Fruit fly (Drosophila melanogaster): ENCODE results near the gene CG9837.

Gene CG9837

DNA sequence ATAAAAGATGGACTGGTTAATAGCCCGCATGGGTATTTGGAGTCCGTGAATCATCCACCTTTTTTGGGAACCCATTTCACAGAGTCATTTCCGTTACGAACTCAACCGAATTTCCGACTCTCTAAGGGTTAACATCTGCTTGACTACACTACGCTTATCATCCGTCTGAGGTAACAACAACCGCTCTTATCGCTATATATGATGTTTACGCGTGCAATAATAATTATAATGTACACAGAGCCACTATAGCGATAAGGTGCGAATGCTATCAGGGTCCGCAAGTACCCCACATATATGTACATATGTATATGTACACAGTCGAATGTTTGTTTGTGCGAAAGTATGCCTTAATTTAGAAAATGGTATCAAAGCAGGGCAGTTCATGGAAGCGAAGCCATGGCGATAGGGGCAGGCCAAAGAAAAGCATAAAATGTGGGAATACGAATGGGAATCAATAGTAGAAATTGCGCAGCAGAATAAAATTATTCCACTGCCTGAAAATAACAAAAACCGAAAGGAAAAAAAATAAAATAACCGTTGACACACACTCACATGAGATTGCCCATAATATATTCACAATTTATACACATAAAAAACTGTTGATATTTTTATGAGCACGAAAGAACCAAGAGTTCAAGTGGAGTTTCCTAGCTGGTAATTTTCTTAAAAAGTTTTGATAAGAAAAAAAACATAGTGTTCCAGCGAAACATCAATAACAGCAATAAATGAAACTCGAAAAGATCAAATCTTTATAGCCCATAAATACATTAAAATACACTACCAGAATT, 2.8 kb downstream of the CG9837 start (continued):
- 0 out of 3 replicates have a peak, but pooled peaks have one; percentile 11 for TF ChIP-seq CG8119 (GFP tag; IDR thresholded peaks at IDR 0.05)
- no peak for TF ChIP-seq dac (GFP tag; optimal IDR thresholded peaks at IDR 0.05)
- TF ChIP-seq fd59A (GFP tag; optimal IDR thresholded peaks at IDR 0.05) = no peak
- peak; percentile 26 for TF ChIP-seq CG10631 (GFP tag; optimal IDR thresholded peaks at IDR 0.05)
- TF ChIP-seq CG6792 (GFP tag; optimal IDR thresholded peaks at IDR 0.05) = peak; percentile 45
- peak; percentile 52 for TF ChIP-seq Lpt (GFP tag; optimal IDR thresholded peaks at IDR 0.05)
- peak; percentile 47 for TF ChIP-seq CG1621 (tag; optimal IDR thresholded peaks at IDR 0.05)
- TF ChIP-seq CG31627 (GFP tag; optimal IDR thresholded peaks at IDR 0.05) = no peak
- peak; percentile 11 for TF ChIP-seq achi (GFP tag; optimal IDR thresholded peaks at IDR 0.05)
- peak; percentile 98 for TF ChIP-seq fkh (GFP tag; optimal IDR thresholded peaks at IDR 0.05)
- no peak for TF ChIP-seq Eip93F (GFP tag; optimal IDR thresholded peaks at IDR 0.05)
- TF ChIP-seq Blimp-1 (GFP tag; optimal IDR thresholded peaks at IDR 0.05) = no peak
- TF ChIP-seq CG10669 (GFP tag; optimal IDR thresholded peaks at IDR 0.05) = peak; percentile 65
- no peak for TF ChIP-seq Sox15 (GFP tag; optimal IDR thresholded peaks at IDR 0.05)
- no peak for TF ChIP-seq topi (GFP tag; optimal IDR thresholded peaks at IDR 0.05)
- no peak for TF ChIP-seq svp (GFP tag)
- peak; percentile 59 for TF ChIP-seq CG8632 (GFP tag; optimal IDR thresholded peaks at IDR 0.05)
- no peak for TF ChIP-seq dsx (GFP tag; optimal IDR thresholded peaks at IDR 0.05; ENCODE audit: poor library complexity, severe bottlenecking)
- TF ChIP-seq CG15336 (GFP tag; IDR thresholded peaks at IDR 0.05) = peak; percentile 22; the same call in 1 of the 2 replicates
- peak; percentile 70; the same call in 1 of the 3 replicates for TF ChIP-seq eg (GFP tag; IDR thresholded peaks at IDR 0.05)
- TF ChIP-seq esn (GFP tag; optimal IDR thresholded peaks at IDR 0.05) = peak; percentile 47
- no peak for TF ChIP-seq lz (GFP tag; optimal IDR thresholded peaks at IDR 0.05)
- TF ChIP-seq CG7368 (GFP tag; optimal IDR thresholded peaks at IDR 0.05) = peak; percentile 43

DNA sequence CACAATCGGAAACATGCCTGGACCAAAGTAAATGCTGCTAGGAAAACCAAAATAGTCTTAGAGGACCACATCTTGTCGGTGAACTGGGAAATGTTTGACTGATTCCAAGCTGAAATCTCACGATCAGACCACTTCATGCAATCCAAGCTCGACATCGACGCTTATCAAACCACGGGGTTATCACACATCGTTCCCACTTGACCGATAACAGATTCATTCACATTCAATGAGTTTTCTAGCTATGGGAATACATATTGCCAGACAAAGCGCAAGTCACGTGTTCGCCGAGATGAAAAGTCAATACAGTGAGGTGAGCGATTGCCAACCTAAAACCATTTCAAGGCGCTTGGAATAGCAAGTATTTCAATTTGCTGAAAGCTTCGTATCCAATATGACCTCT, 3.7 kb downstream of the CG9837 start:
- TF ChIP-seq CG31627 (GFP tag; optimal IDR thresholded peaks at IDR 0.05) (no peak), vri (GFP tag; optimal IDR thresholded peaks at IDR 0.05) (peak; percentile 12), svp (GFP tag) (peak; percentile 94), Met (GFP tag; optimal IDR thresholded peaks at IDR 0.05) (no peak), CG11902 (GFP tag; optimal IDR thresholded peaks at IDR 0.05) (no peak)

DNA sequence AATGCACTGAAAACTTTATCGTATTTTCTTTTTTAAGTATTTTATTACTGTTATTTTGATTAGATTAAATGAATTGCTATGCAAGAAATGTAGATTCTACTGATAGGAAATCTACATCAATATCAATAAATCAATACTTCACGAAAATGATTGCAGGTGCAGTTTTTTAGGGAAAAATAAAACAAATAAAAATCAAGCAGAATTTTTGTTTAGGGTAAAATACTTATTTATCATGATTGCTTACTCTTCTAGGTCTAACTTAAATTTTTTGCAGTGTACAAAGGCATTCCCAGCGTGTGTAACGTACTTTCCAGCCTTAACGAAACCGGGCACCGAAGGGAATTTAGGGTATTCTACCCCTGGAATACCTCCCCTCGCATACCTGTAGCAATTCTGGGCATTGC, 4.9 kb downstream of the CG9837 start:
- peak; percentile 59 for TF ChIP-seq acj6 (GFP tag; optimal IDR thresholded peaks at IDR 0.05)
- TF ChIP-seq Hr39 (GFP tag; optimal IDR thresholded peaks at IDR 0.05) = peak; percentile 54
- peak; percentile 38 for TF ChIP-seq CG11902 (GFP tag; optimal IDR thresholded peaks at IDR 0.05)
- TF ChIP-seq Smox (GFP tag; optimal IDR thresholded peaks at IDR 0.05) = peak; percentile 63
- TF ChIP-seq CG15336 (GFP tag; IDR thresholded peaks at IDR 0.05) = peak; percentile 31; the same call in 1 of the 2 replicates
- TF ChIP-seq CG6163 (GFP tag; IDR thresholded peaks at IDR 0.05) = no peak
- peak; percentile 51 for TF ChIP-seq cyc (GFP tag; optimal IDR thresholded peaks at IDR 0.05)
- TF ChIP-seq CG3919 (GFP tag; optimal IDR thresholded peaks at IDR 0.05) = peak; percentile 47
- peak; percentile 56 for TF ChIP-seq CG10631 (GFP tag; optimal IDR thresholded peaks at IDR 0.05)
- peak; percentile 66 for TF ChIP-seq Eip75B (GFP tag; optimal IDR thresholded peaks at IDR 0.05)
- TF ChIP-seq CG1621 (tag; optimal IDR thresholded peaks at IDR 0.05) = peak; percentile 36
- no peak for TF ChIP-seq Hr38 (GFP tag; optimal IDR thresholded peaks at IDR 0.05)
- TF ChIP-seq Eip93F (GFP tag; optimal IDR thresholded peaks at IDR 0.05) = no peak
- peak; percentile 50 for TF ChIP-seq Sox102F (GFP tag; optimal IDR thresholded peaks at IDR 0.05)
- peak; percentile 40 for TF ChIP-seq Sox15 (GFP tag; optimal IDR thresholded peaks at IDR 0.05)
- TF ChIP-seq Blimp-1 (GFP tag; optimal IDR thresholded peaks at IDR 0.05) = no peak
- peak; percentile 28 for TF ChIP-seq CG7368 (GFP tag; optimal IDR thresholded peaks at IDR 0.05)
- peak; percentile 57 for TF ChIP-seq CG34406 (GFP tag; optimal IDR thresholded peaks at IDR 0.05)
- peak; percentile 6 for TF ChIP-seq CG8319 (GFP tag; optimal IDR thresholded peaks at IDR 0.05)
- TF ChIP-seq CG3032 (tag; optimal IDR thresholded peaks at IDR 0.05) = peak; percentile 66
- TF ChIP-seq CG10669 (GFP tag; optimal IDR thresholded peaks at IDR 0.05) = peak; percentile 67
- no peak for TF ChIP-seq CG16779 (tag; optimal IDR thresholded peaks at IDR 0.05)
- no peak for TF ChIP-seq CG4318 (GFP tag; optimal IDR thresholded peaks at IDR 0.05)
- peak; percentile 28 for TF ChIP-seq net (GFP tag; optimal IDR thresholded peaks at IDR 0.05)
- TF ChIP-seq dac (GFP tag; optimal IDR thresholded peaks at IDR 0.05) = no peak
- TF ChIP-seq CG11762 (GFP tag; optimal IDR thresholded peaks at IDR 0.05; ENCODE audit: insufficient read depth) = no peak
- TF ChIP-seq achi (GFP tag; optimal IDR thresholded peaks at IDR 0.05) = peak; percentile 60
- no peak for TF ChIP-seq Gug (GFP tag; IDR thresholded peaks at IDR 0.05)
- no peak for TF ChIP-seq CG9139 (GFP tag; optimal IDR thresholded peaks at IDR 0.05)
- peak; percentile 61 for TF ChIP-seq lz (GFP tag; optimal IDR thresholded peaks at IDR 0.05)
- peak; percentile 38 for TF ChIP-seq CG32006 (GFP tag; optimal IDR thresholded peaks at IDR 0.05)

Measured in whole organism, prepupa.